Worm (Caenorhabditis elegans) whole organism, L4 larva: ENCODE data around the gene trk-1.

Experiments used
- Y105C5A.15 ChIP-seq: fragments of 200-800 bp; sonication (Bioruptor generic); IDR thresholded peaks from 2 replicates; pipeline ENCODE4 v1.3.6; 2022; ENCODE audit warnings: missing genetic modification characterization, missing compliant biosample characterization
- aly-2 ChIP-seq: sonication (generic microtip); optimal IDR thresholded peaks from 2 replicates; lab custom pipeline; 2018; ENCODE audit warnings: missing biosample characterization, missing genetic modification characterization
- ama-1 ChIP-seq: fragments of 150-350 bp; optimal IDR thresholded peaks from 2 replicates; lab custom pipeline; 2014; ENCODE audit warnings: inconsistent platforms, mixed read lengths
- daf-16 ChIP-seq, 3 experiments: sonication (generic microtip); optimal IDR thresholded peaks; 2 replicates each; lab custom pipeline; 2016 to 2017; ENCODE audit warnings: missing genetic modification characterization in 3 of 3, missing genetic modification reagents in 3 of 3, mild to moderate bottlenecking in 2 of 3, missing compliant biosample characterization in 2 of 3, missing biosample characterization in 1 of 3, moderate library complexity in 1 of 3
- fos-1 ChIP-seq: fragments of 150-350 bp; optimal IDR thresholded peaks from 2 replicates; lab custom pipeline; 2014; ENCODE audit warnings: missing biosample characterization, missing genetic modification characterization
- lin-13 ChIP-seq: fragments of 150-350 bp; optimal IDR thresholded peaks from 2 replicates; lab custom pipeline; 2014; ENCODE audit warnings: missing biosample characterization, missing genetic modification reagents, missing genetic modification characterization
- lir-3 ChIP-seq: sonication (generic microtip); optimal IDR thresholded peaks from 2 replicates; lab custom pipeline; 2016; ENCODE audit warnings: mild to moderate bottlenecking, missing genetic modification characterization, missing compliant biosample characterization
- mep-1 ChIP-seq: fragments of 150-350 bp; sonication (generic microtip); optimal IDR thresholded peaks from 3 replicates; lab custom pipeline; 2014; ENCODE audit warnings: missing biosample characterization, missing genetic modification characterization
- nhr-25 ChIP-seq: sonication (generic microtip); optimal IDR thresholded peaks from 2 replicates; lab custom pipeline; 2017; ENCODE audit warnings: missing genetic modification characterization, mild to moderate bottlenecking, missing compliant biosample characterization, antibody characterized with exemption, moderate library complexity, borderline replicate concordance; ENCODE audit not compliant: insufficient read depth
- skn-1 ChIP-seq: fragments of 150-350 bp; optimal IDR thresholded peaks from 2 replicates; lab custom pipeline; 2014; ENCODE audit warnings: missing biosample characterization, missing genetic modification characterization
- unc-39 ChIP-seq: sonication (generic microtip); optimal IDR thresholded peaks from 2 replicates; lab custom pipeline; 2017; ENCODE audit warnings: missing biosample characterization, missing genetic modification characterization
- zag-1 ChIP-seq: fragments of 150-350 bp; optimal IDR thresholded peaks from 2 replicates; lab custom pipeline; 2014; ENCODE audit warnings: missing biosample characterization, missing genetic modification characterization

- TF ChIP-seq lin-13 (GFP tag; lab: Kevin White, UChicago) (peak; percentile 35), aly-2 (no peak), lir-3 (tag; lab: Kevin White, UChicago) (peak; percentile 28), ama-1 (no peak), daf-16 (GFP tag; optimal IDR thresholded peaks at IDR 0.05; lab: Kevin White, UChicago) (peak; percentile 37 to 84), daf-16 (tag; optimal IDR thresholded peaks at IDR 0.05; lab: Kevin White, UChicago) (peak; percentile 63), nhr-25 (no peak), zag-1 (tag; lab: Kevin White, UChicago) (no peak), mep-1 (tag; lab: Kevin White, UChicago) (peak; percentile 55), Y105C5A.15 (GFP tag; lab: Robert Waterston, UW) (no peak), unc-39 (no peak), skn-1 (tag; lab: Kevin White, UChicago) (no peak), fos-1 (no peak)
These were observed 20.7 kb upstream of the trk-1 start for ce11 chrX:8971461-8971860.
